Worm (Caenorhabditis elegans) whole organism, L1 larva: Measurements from ENCODE around the gene ttr-48.

ENCODE experiments used
- alr-1 ChIP-seq: fragments of 200-800 bp; sonication (Bioruptor generic); optimal IDR thresholded peaks from 2 replicates; lab custom pipeline; 2018; ENCODE audit warnings: borderline replicate concordance, mild to moderate bottlenecking, missing genetic modification characterization, missing compliant biosample characterization
- aly-2 ChIP-seq: fragments of 150-350 bp; optimal IDR thresholded peaks from 2 replicates; lab custom pipeline; 2014; ENCODE audit warnings: missing biosample characterization, missing genetic modification characterization
- ceh-82 ChIP-seq, 3 experiments: fragments of 150-350 bp in 1 of 3; sonication (generic microtip) in 2 of 3; optimal IDR thresholded peaks; 2 replicates each; lab custom pipeline; 2014 to 2017; ENCODE audit warnings: missing biosample characterization in 3 of 3, missing genetic modification characterization in 3 of 3
- egl-27 ChIP-seq, 2 experiments: fragments of 150-350 bp in 1 of 2; sonication (generic microtip); optimal IDR thresholded peaks; 3 replicates each; lab custom pipeline; 2017 to 2018; ENCODE audit warnings: missing biosample characterization in 2 of 2, missing genetic modification characterization in 2 of 2, missing genetic modification reagents in 2 of 2
- lin-13 ChIP-seq: fragments of 150-350 bp; optimal IDR thresholded peaks from 2 replicates; lab custom pipeline; 2014; ENCODE audit warnings: missing biosample characterization, missing genetic modification reagents, missing genetic modification characterization
- nhr-11 ChIP-seq: fragments of 150-350 bp; optimal IDR thresholded peaks from 2 replicates; lab custom pipeline; 2014; ENCODE audit warnings: missing biosample characterization, missing genetic modification characterization
- nhr-19 ChIP-seq: fragments of 200-800 bp; sonication (Bioruptor generic); conservative IDR thresholded peaks from 2 replicates; pipeline ENCODE4 v1.3.6; 2022; ENCODE audit warnings: missing genetic modification characterization, missing compliant biosample characterization
- nhr-28 ChIP-seq: fragments of 150-350 bp; optimal IDR thresholded peaks from 2 replicates; lab custom pipeline; 2014; ENCODE audit warnings: missing biosample characterization, missing genetic modification characterization
- nhr-77 ChIP-seq: fragments of 150-350 bp; optimal IDR thresholded peaks from 2 replicates; lab custom pipeline; 2014; ENCODE audit warnings: missing biosample characterization, missing genetic modification characterization
- nhr-90 ChIP-seq: sonication (generic microtip); optimal IDR thresholded peaks from 2 replicates; lab custom pipeline; 2016; ENCODE audit warnings: mild to moderate bottlenecking, missing genetic modification characterization, missing compliant biosample characterization; ENCODE audit not compliant: poor library complexity
- zag-1 ChIP-seq: fragments of 150-350 bp; optimal IDR thresholded peaks from 2 replicates; lab custom pipeline; 2014; ENCODE audit warnings: missing biosample characterization, missing genetic modification characterization
- ztf-4 ChIP-seq: fragments of 150-350 bp; optimal IDR thresholded peaks from 2 replicates; lab custom pipeline; 2014; ENCODE audit warnings: missing biosample characterization, missing genetic modification characterization

DNA sequence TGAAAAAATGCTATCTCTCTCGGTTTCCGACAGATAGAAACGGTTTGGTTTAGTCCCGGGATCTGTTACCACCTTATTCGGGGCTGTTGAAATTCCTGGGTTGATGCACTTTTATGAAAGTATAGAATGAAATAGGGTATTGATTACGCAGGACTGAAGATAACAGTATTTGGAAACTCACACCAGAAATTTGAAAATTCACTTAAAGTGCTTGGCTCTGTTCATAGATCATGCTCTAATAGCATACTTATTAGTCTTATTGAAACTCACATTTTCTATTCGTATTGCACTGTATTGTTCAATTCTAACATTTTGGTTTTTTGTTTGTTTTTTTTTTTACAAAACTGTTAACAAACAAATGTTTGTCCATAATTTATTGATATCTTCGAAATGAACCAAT, 23.9 kb upstream of the ttr-48 start:
- TF ChIP-seq nhr-77 (tag; lab: Kevin White, UChicago) (no peak), ztf-4 (tag; lab: Kevin White, UChicago) (no peak), nhr-28 (no peak), egl-27 (tag; optimal IDR thresholded peaks at IDR 0.05; lab: Kevin White, UChicago) (no peak), ceh-82 (tag; optimal IDR thresholded peaks at IDR 0.05; lab: Kevin White, UChicago) (no peak), zag-1 (tag; lab: Kevin White, UChicago) (no peak), aly-2 (no peak), lin-13 (GFP tag; lab: Kevin White, UChicago) (no peak), nhr-90 (tag; lab: Kevin White, UChicago) (no peak), nhr-19 (GFP tag; lab: Robert Waterston, UW) (no peak), nhr-11 (tag; lab: Kevin White, UChicago) (no peak), alr-1 (tag; lab: Kevin White, UChicago) (no peak)
